In genomic region chr2L:13549973-13550458, dm6 we compare ENCODE assay signal across 1 fruit fly cellular context.
A peak's percentile ranks its signal among the peaks of the same experiment; 100 is the strongest.
TF ChIP-seq lines count a peak whose summit lies in the region.

Gene kuz, plus strand, starts transcription at chr2L:13550139.

TF ChIP-seq in whole organism, embryonic, 481 proteins besides CTCF, POLR2A, EP300 and RAD21 (continued from another document and continues in another):
- TF ChIP-seq CG13123 (GFP tag; optimal IDR thresholded peaks at IDR 0.05; lab: Kevin White, UChicago) = no peak
- TF ChIP-seq pb (GFP tag; optimal IDR thresholded peaks at IDR 0.05; lab: Kevin White, UChicago) = no peak
- TF ChIP-seq CG17328 (GFP tag; IDR thresholded peaks at IDR 0.05; lab: Robert Waterston, UW) = peak; percentile 64
- no peak for TF ChIP-seq CG16863 (GFP tag; optimal IDR thresholded peaks at IDR 0.05; lab: Kevin White, UChicago)
- TF ChIP-seq ash1 (GFP tag; optimal IDR thresholded peaks at IDR 0.05; lab: Kevin White, UChicago) = peak; percentile 28
- TF ChIP-seq Sin3A (optimal IDR thresholded peaks at IDR 0.05; lab: Kevin White, UChicago) = no peak
- peak; percentile 59; the same call in 1 of the 2 replicates for TF ChIP-seq CG14014 (GFP tag; IDR thresholded peaks at IDR 0.05; lab: Robert Waterston, UW)
- no peak for TF ChIP-seq CG6175 (GFP tag; IDR thresholded peaks at IDR 0.05; lab: Robert Waterston, UW)
- TF ChIP-seq CG8089 (GFP tag; optimal IDR thresholded peaks at IDR 0.05; lab: Kevin White, UChicago) = peak; percentile 14
- peak; percentile 19 for TF ChIP-seq Dad (GFP tag; optimal IDR thresholded peaks at IDR 0.05; lab: Kevin White, UChicago)
- TF ChIP-seq CG12155 (GFP tag; optimal IDR thresholded peaks at IDR 0.05; lab: Kevin White, UChicago) = no peak
- peak; percentile 73 for TF ChIP-seq sob (GFP tag; IDR thresholded peaks at IDR 0.05; lab: Robert Waterston, UW)
- peak; percentile 98 for TF ChIP-seq kay (GFP tag; optimal IDR thresholded peaks at IDR 0.05; lab: Kevin White, UChicago)
- 0 out of 2 replicates have a peak, but pooled peaks have one; percentile 15 for TF ChIP-seq sim (GFP tag; IDR thresholded peaks at IDR 0.05; lab: Robert Waterston, UW)
- TF ChIP-seq CG7271 (tag; optimal IDR thresholded peaks at IDR 0.05; lab: Kevin White, UChicago) = no peak
- TF ChIP-seq B-H1 (GFP tag; IDR thresholded peaks at IDR 0.05; lab: Robert Waterston, UW) = no peak
- TF ChIP-seq Dp (GFP tag; optimal IDR thresholded peaks at IDR 0.05; lab: Kevin White, UChicago) = no peak
- TF ChIP-seq sc (optimal IDR thresholded peaks at IDR 0.05; lab: Kevin White, UChicago) = no peak
- no peak for TF ChIP-seq sc (GFP tag; optimal IDR thresholded peaks at IDR 0.05; lab: Kevin White, UChicago)
- TF ChIP-seq cad (GFP tag; optimal IDR thresholded peaks at IDR 0.05; lab: Kevin White, UChicago) = no peak
- TF ChIP-seq CG2129 (GFP tag; IDR thresholded peaks at IDR 0.05; lab: Robert Waterston, UW; ENCODE audit: partially characterized antibody) = peak; percentile 15; the same call in 1 of the 2 replicates
- TF ChIP-seq CG11456 (GFP tag; IDR thresholded peaks at IDR 0.05; lab: Robert Waterston, UW) = no peak; the same call in 2 of the 3 replicates
- no peak for TF ChIP-seq Poxn (GFP tag; IDR thresholded peaks at IDR 0.05; lab: Robert Waterston, UW)
- TF ChIP-seq CrebB (tag; optimal IDR thresholded peaks at IDR 0.05; lab: Kevin White, UChicago) = peak; percentile 55
- no peak for TF ChIP-seq E2f1 (GFP tag; IDR thresholded peaks at IDR 0.05; lab: Robert Waterston, UW)
- TF ChIP-seq bowl (GFP tag; IDR thresholded peaks at IDR 0.05; lab: Robert Waterston, UW) = no peak
- TF ChIP-seq ems (GFP tag; optimal IDR thresholded peaks at IDR 0.05; lab: Kevin White, UChicago) = peak; percentile 19
- TF ChIP-seq ato (GFP tag; IDR thresholded peaks at IDR 0.05; lab: Robert Waterston, UW; ENCODE audit: partially characterized antibody) = peak; percentile 66; the same call in 1 of the 2 replicates
- TF ChIP-seq CG34422 (GFP tag; IDR thresholded peaks at IDR 0.05; lab: Robert Waterston, UW) = no peak; the same call in 2 of the 3 replicates
- TF ChIP-seq tap (tag; optimal IDR thresholded peaks at IDR 0.05; lab: Kevin White, UChicago) = peak; percentile 31
- peak; percentile 18; the same call in 1 of the 3 replicates for TF ChIP-seq Aef1 (GFP tag; IDR thresholded peaks at IDR 0.05; lab: Robert Waterston, UW)
- no peak for TF ChIP-seq CG10565 (GFP tag; optimal IDR thresholded peaks at IDR 0.05; lab: Kevin White, UChicago)
- no peak for TF ChIP-seq slp2 (GFP tag; optimal IDR thresholded peaks at IDR 0.05; lab: Kevin White, UChicago)
- no peak for TF ChIP-seq CG11560 (tag; IDR thresholded peaks at IDR 0.05; lab: Robert Waterston, UW)
- TF ChIP-seq CG5180 (GFP tag; optimal IDR thresholded peaks at IDR 0.05; lab: Kevin White, UChicago) = no peak
- TF ChIP-seq CG8944 (GFP tag; optimal IDR thresholded peaks at IDR 0.05; lab: Kevin White, UChicago) = no peak
- peak; percentile 30 for TF ChIP-seq CG9797 (GFP tag; optimal IDR thresholded peaks at IDR 0.05; lab: Kevin White, UChicago)
- TF ChIP-seq inv (GFP tag; IDR thresholded peaks at IDR 0.05; lab: Robert Waterston, UW; ENCODE audit: partially characterized antibody) = peak; percentile 50
- peak; percentile 42 for TF ChIP-seq wek (GFP tag; optimal IDR thresholded peaks at IDR 0.05; lab: Kevin White, UChicago)
- TF ChIP-seq fd64A (GFP tag; optimal IDR thresholded peaks at IDR 0.05; lab: Kevin White, UChicago) = peak; percentile 39
- peak; percentile 37 for TF ChIP-seq CG4328 (GFP tag; optimal IDR thresholded peaks at IDR 0.05; lab: Kevin White, UChicago)
- TF ChIP-seq CG1647 (GFP tag; optimal IDR thresholded peaks at IDR 0.05; lab: Kevin White, UChicago) = peak; percentile 4
- TF ChIP-seq zfh1 (GFP tag; IDR thresholded peaks at IDR 0.05; lab: Robert Waterston, UW) = peak; percentile 41; the same call in 1 of the 3 replicates
- TF ChIP-seq CG10267 (tag; optimal IDR thresholded peaks at IDR 0.05; lab: Kevin White, UChicago) = peak; percentile 38
- TF ChIP-seq odd (GFP tag; optimal IDR thresholded peaks at IDR 0.05; lab: Kevin White, UChicago) = peak; percentile 21
- no peak for TF ChIP-seq ac (GFP tag; optimal IDR thresholded peaks at IDR 0.05; lab: Kevin White, UChicago)
- no peak; the same call in 1 of the 2 replicates for TF ChIP-seq CG14441 (GFP tag; IDR thresholded peaks at IDR 0.05; lab: Robert Waterston, UW)
- TF ChIP-seq CG2678 (tag; optimal IDR thresholded peaks at IDR 0.05; lab: Kevin White, UChicago) = peak; percentile 48
- no peak for TF ChIP-seq az2 (GFP tag; optimal IDR thresholded peaks at IDR 0.05; lab: Kevin White, UChicago)
- TF ChIP-seq E2f2 (GFP tag; IDR thresholded peaks at IDR 0.05; lab: Robert Waterston, UW) = no peak
- TF ChIP-seq Vsx1 (GFP tag; optimal IDR thresholded peaks at IDR 0.05; lab: Kevin White, UChicago) = peak; percentile 44
- no peak for TF ChIP-seq seq (GFP tag; IDR thresholded peaks at IDR 0.05; lab: Robert Waterston, UW)
- no peak for TF ChIP-seq Sry-β (GFP tag; optimal IDR thresholded peaks at IDR 0.05; lab: Kevin White, UChicago)
- no peak for TF ChIP-seq Lhr (GFP tag; optimal IDR thresholded peaks at IDR 0.05; lab: Kevin White, UChicago)
- TF ChIP-seq CG12219 (GFP tag; optimal IDR thresholded peaks at IDR 0.05; lab: Kevin White, UChicago) = no peak
- 0 out of 3 replicates have a peak, but pooled peaks have one; percentile 34 for TF ChIP-seq CG14860 (GFP tag; IDR thresholded peaks at IDR 0.05; lab: Robert Waterston, UW; ENCODE audit: partially characterized antibody)
- peak; percentile 0 for TF ChIP-seq CG15479 (GFP tag; optimal IDR thresholded peaks at IDR 0.05; lab: Kevin White, UChicago)
- TF ChIP-seq CG18476 (GFP tag; optimal IDR thresholded peaks at IDR 0.05; lab: Kevin White, UChicago) = no peak
- TF ChIP-seq schlank (tag; optimal IDR thresholded peaks at IDR 0.05; lab: Kevin White, UChicago) = no peak
- peak; percentile 56 for TF ChIP-seq Scr (GFP tag; IDR thresholded peaks at IDR 0.05; lab: Robert Waterston, UW; ENCODE audit: partially characterized antibody)
- peak; percentile 86 for TF ChIP-seq chm (GFP tag; IDR thresholded peaks at IDR 0.05; lab: Robert Waterston, UW)
- no peak for TF ChIP-seq pan (optimal IDR thresholded peaks at IDR 0.05; lab: Kevin White, UChicago)
- no peak for TF ChIP-seq pan (GFP tag; optimal IDR thresholded peaks at IDR 0.05 in 1 of 2, IDR thresholded peaks at IDR 0.05 in 1 of 2)
- no peak for TF ChIP-seq Meics (GFP tag; optimal IDR thresholded peaks at IDR 0.05; lab: Kevin White, UChicago)
- TF ChIP-seq eyg (GFP tag; optimal IDR thresholded peaks at IDR 0.05; lab: Kevin White, UChicago) = no peak
- no peak for TF ChIP-seq gt (GFP tag; IDR thresholded peaks at IDR 0.05; lab: Robert Waterston, UW)
- peak; percentile 44; the same call in 1 of the 2 replicates for TF ChIP-seq nerfin-2 (GFP tag; IDR thresholded peaks at IDR 0.05; lab: Robert Waterston, UW; ENCODE audit: partially characterized antibody)
- no peak for TF ChIP-seq CG17612 (GFP tag; IDR thresholded peaks at IDR 0.05; lab: Robert Waterston, UW)
- TF ChIP-seq zf30C (GFP tag; optimal IDR thresholded peaks at IDR 0.05; lab: Kevin White, UChicago) = peak; percentile 36
- no peak for TF ChIP-seq CG11247 (GFP tag; IDR thresholded peaks at IDR 0.05; lab: Robert Waterston, UW)
- no peak for TF ChIP-seq CG15696 (tag; optimal IDR thresholded peaks at IDR 0.05; lab: Kevin White, UChicago)
- no peak for TF ChIP-seq CG12104 (GFP tag; optimal IDR thresholded peaks at IDR 0.05; lab: Kevin White, UChicago)
- peak; percentile 10 for TF ChIP-seq CG10147 (GFP tag; optimal IDR thresholded peaks at IDR 0.05; lab: Kevin White, UChicago)
- peak; percentile 61 for TF ChIP-seq sna (GFP tag; IDR thresholded peaks at IDR 0.05; lab: Robert Waterston, UW; ENCODE audit: partially characterized antibody)
- no peak for TF ChIP-seq Hr78 (GFP tag; optimal IDR thresholded peaks at IDR 0.05; lab: Kevin White, UChicago)
- no peak for TF ChIP-seq bsh (GFP tag; optimal IDR thresholded peaks at IDR 0.05; lab: Kevin White, UChicago)
- TF ChIP-seq CG16779 (GFP tag; IDR thresholded peaks at IDR 0.05; lab: Robert Waterston, UW) = no peak
- TF ChIP-seq Xbp1 (GFP tag; optimal IDR thresholded peaks at IDR 0.05; lab: Kevin White, UChicago) = peak; percentile 13
- peak; percentile 21 for TF ChIP-seq her (GFP tag; optimal IDR thresholded peaks at IDR 0.05; lab: Kevin White, UChicago)
- no peak for TF ChIP-seq Lim3 (GFP tag; IDR thresholded peaks at IDR 0.05; lab: Robert Waterston, UW)
- no peak for TF ChIP-seq CG4424 (GFP tag; optimal IDR thresholded peaks at IDR 0.05; lab: Kevin White, UChicago)
- TF ChIP-seq hth (optimal IDR thresholded peaks at IDR 0.05; lab: Kevin White, UChicago) = no peak
- no peak for TF ChIP-seq fru (optimal IDR thresholded peaks at IDR 0.05; lab: Kevin White, UChicago)
- no peak for TF ChIP-seq Ravus (GFP tag; IDR thresholded peaks at IDR 0.05; lab: Robert Waterston, UW)
- no peak for TF ChIP-seq ham (GFP tag; IDR thresholded peaks at IDR 0.05; lab: Robert Waterston, UW)
- TF ChIP-seq CG16815 (GFP tag; optimal IDR thresholded peaks at IDR 0.05; lab: Kevin White, UChicago) = no peak
- TF ChIP-seq dpn (GFP tag; optimal IDR thresholded peaks at IDR 0.05; lab: Kevin White, UChicago) = peak in 1 of 2 experiments; percentile 29
- TF ChIP-seq slbo (GFP tag; IDR thresholded peaks at IDR 0.05; lab: Robert Waterston, UW) = 0 out of 2 replicates have a peak, but pooled peaks have one; percentile 16
- TF ChIP-seq CG14667 (GFP tag; IDR thresholded peaks at IDR 0.05; lab: Robert Waterston, UW) = no peak
- no peak for TF ChIP-seq p53 (GFP tag; optimal IDR thresholded peaks at IDR 0.05; lab: Kevin White, UChicago)
- peak; percentile 4 for TF ChIP-seq CoRest (tag; optimal IDR thresholded peaks at IDR 0.05; lab: Kevin White, UChicago)
- TF ChIP-seq CG8281 (tag; optimal IDR thresholded peaks at IDR 0.05; lab: Kevin White, UChicago) = no peak
- peak; percentile 42 for TF ChIP-seq dmrt99B (tag; optimal IDR thresholded peaks at IDR 0.05; lab: Kevin White, UChicago)
- TF ChIP-seq dmrt11E (tag; optimal IDR thresholded peaks at IDR 0.05; lab: Kevin White, UChicago) = no peak
- TF ChIP-seq Drgx (GFP tag; IDR thresholded peaks at IDR 0.05; lab: Robert Waterston, UW) = peak; percentile 46; the same call in 1 of the 2 replicates
- TF ChIP-seq CG43689 (GFP tag; IDR thresholded peaks at IDR 0.05; lab: Robert Waterston, UW) = no peak
- TF ChIP-seq oc (tag; optimal IDR thresholded peaks at IDR 0.05; lab: Kevin White, UChicago) = peak; percentile 19
- TF ChIP-seq ssp (GFP tag; IDR thresholded peaks at IDR 0.05; lab: Robert Waterston, UW) = no peak
- TF ChIP-seq psq (GFP tag; optimal IDR thresholded peaks at IDR 0.05; lab: Kevin White, UChicago) = no peak
- TF ChIP-seq CG7987 (GFP tag; optimal IDR thresholded peaks at IDR 0.05; lab: Kevin White, UChicago) = peak; percentile 75
- TF ChIP-seq CG8388 (GFP tag; optimal IDR thresholded peaks at IDR 0.05; lab: Kevin White, UChicago) = peak; percentile 41
- no peak for TF ChIP-seq tup (GFP tag; optimal IDR thresholded peaks at IDR 0.05; lab: Kevin White, UChicago)
- no peak for TF ChIP-seq Trl (optimal IDR thresholded peaks at IDR 0.05; lab: Kevin White, UChicago)
- TF ChIP-seq Trl (GFP tag; optimal IDR thresholded peaks at IDR 0.05; lab: Kevin White, UChicago) = peak; percentile 55
- TF ChIP-seq Opbp (GFP tag; IDR thresholded peaks at IDR 0.05; lab: Robert Waterston, UW; ENCODE audit: partially characterized antibody) = peak; percentile 79; the same call in 2 of the 3 replicates
- TF ChIP-seq salm (tag; optimal IDR thresholded peaks at IDR 0.05; lab: Kevin White, UChicago) = no peak
- peak; percentile 31 for TF ChIP-seq CG10543 (GFP tag; optimal IDR thresholded peaks at IDR 0.05; lab: Kevin White, UChicago)
- no peak for TF ChIP-seq h (optimal IDR thresholded peaks at IDR 0.05; lab: Kevin White, UChicago)
- TF ChIP-seq kni (GFP tag; optimal IDR thresholded peaks at IDR 0.05; lab: Kevin White, UChicago) = peak; percentile 50
- TF ChIP-seq CG13624 (GFP tag; optimal IDR thresholded peaks at IDR 0.05; lab: Kevin White, UChicago) = peak; percentile 49
- 0 out of 3 replicates have a peak, but pooled peaks have one; percentile 56 for TF ChIP-seq CG7963 (GFP tag; IDR thresholded peaks at IDR 0.05; lab: Robert Waterston, UW; ENCODE audit: partially characterized antibody)
- TF ChIP-seq grn (GFP tag; optimal IDR thresholded peaks at IDR 0.05; lab: Kevin White, UChicago) = no peak
- no peak for TF ChIP-seq CG1233 (GFP tag; optimal IDR thresholded peaks at IDR 0.05; lab: Kevin White, UChicago)
- TF ChIP-seq emc (GFP tag; optimal IDR thresholded peaks at IDR 0.05; lab: Kevin White, UChicago) = no peak
- peak; percentile 54 for TF ChIP-seq CG12769 (tag; optimal IDR thresholded peaks at IDR 0.05; lab: Kevin White, UChicago)
- peak; percentile 66 for TF ChIP-seq caup (GFP tag; optimal IDR thresholded peaks at IDR 0.05; lab: Kevin White, UChicago; ENCODE audit: severe bottlenecking)
- peak; percentile 50 for TF ChIP-seq dm (GFP tag; optimal IDR thresholded peaks at IDR 0.05; lab: Kevin White, UChicago)
- TF ChIP-seq CG30431 (GFP tag; optimal IDR thresholded peaks at IDR 0.05; lab: Kevin White, UChicago) = no peak
- peak; percentile 26 for TF ChIP-seq CG4854 (GFP tag; optimal IDR thresholded peaks at IDR 0.05; lab: Kevin White, UChicago)
- TF ChIP-seq slou (GFP tag; optimal IDR thresholded peaks at IDR 0.05; lab: Kevin White, UChicago) = no peak
- TF ChIP-seq Camta (GFP tag; optimal IDR thresholded peaks at IDR 0.05; lab: Kevin White, UChicago) = no peak
- no peak for TF ChIP-seq croc (GFP tag; conservative IDR thresholded peaks at IDR 0.05; lab: Robert Waterston, UW)
- peak; percentile 95 for TF ChIP-seq sug (tag; optimal IDR thresholded peaks at IDR 0.05; lab: Kevin White, UChicago)
- no peak for TF ChIP-seq CG9932 (GFP tag; IDR thresholded peaks at IDR 0.05; lab: Robert Waterston, UW)
- TF ChIP-seq ind (GFP tag; optimal IDR thresholded peaks at IDR 0.05; lab: Kevin White, UChicago) = no peak
- peak; percentile 99 for TF ChIP-seq sqz (GFP tag; optimal IDR thresholded peaks at IDR 0.05; lab: Kevin White, UChicago)
- TF ChIP-seq Taf1 (GFP tag; IDR thresholded peaks at IDR 0.05; lab: Robert Waterston, UW) = 0 out of 2 replicates have a peak, but pooled peaks have one; percentile 32
- TF ChIP-seq CG6272 (GFP tag; IDR thresholded peaks at IDR 0.05; lab: Robert Waterston, UW) = no peak
- TF ChIP-seq Mes4 (GFP tag; optimal IDR thresholded peaks at IDR 0.05; lab: Kevin White, UChicago) = no peak
- peak; percentile 12 for TF ChIP-seq ewg (GFP tag; optimal IDR thresholded peaks at IDR 0.05; lab: Kevin White, UChicago)
- TF ChIP-seq ERR (GFP tag; optimal IDR thresholded peaks at IDR 0.05; lab: Kevin White, UChicago) = peak; percentile 23
- no peak for TF ChIP-seq crc (GFP tag; optimal IDR thresholded peaks at IDR 0.05; lab: Kevin White, UChicago)
